Worm (Caenorhabditis elegans): ENCODE data around the gene nep-1.

nep-1 gene

ce11 chrII:11688011-11688410, 31.0 kb upstream of the nep-1 start:
- peak; percentile 8 for TF ChIP-seq unc-55 (GFP tag; optimal IDR thresholded peaks at IDR 0.05)
- TF ChIP-seq nfya-1 (tag; optimal IDR thresholded peaks at IDR 0.05), result peak; percentile 29
- TF ChIP-seq hlh-8 (tag; optimal IDR thresholded peaks at IDR 0.05), result peak; percentile 73
- TF ChIP-seq ceh-31 (tag; optimal IDR thresholded peaks at IDR 0.05), result peak; percentile 1
- TF ChIP-seq unc-42 (tag; optimal IDR thresholded peaks at IDR 0.05), result peak; percentile 59
- no peak for TF ChIP-seq pha-2 (tag; optimal IDR thresholded peaks at IDR 0.05)

- no peak for TF ChIP-seq F13H6.1 (tag; optimal IDR thresholded peaks at IDR 0.05)
- no peak for TF ChIP-seq pat-9 (tag; optimal IDR thresholded peaks at IDR 0.05)
- TF ChIP-seq unc-3 (GFP tag; conservative IDR thresholded peaks at IDR 0.05), result no peak
- TF ChIP-seq unc-3 (tag; optimal IDR thresholded peaks at IDR 0.05), result no peak
- no peak for TF ChIP-seq che-1 (tag; optimal IDR thresholded peaks at IDR 0.05)
- no peak for TF ChIP-seq ahr-1 (tag; optimal IDR thresholded peaks at IDR 0.05)
- TF ChIP-seq fkh-6 (tag; optimal IDR thresholded peaks at IDR 0.05), result no peak
- no peak for TF ChIP-seq lin-11 (tag; optimal IDR thresholded peaks at IDR 0.05)
- TF ChIP-seq elt-4 (tag; optimal IDR thresholded peaks at IDR 0.05), result no peak
- no peak for TF ChIP-seq ceh-14 (tag; optimal IDR thresholded peaks at IDR 0.05)
- no peak for TF ChIP-seq ceh-24 (tag; optimal IDR thresholded peaks at IDR 0.05)
- TF ChIP-seq ceh-22 (tag; optimal IDR thresholded peaks at IDR 0.05), result no peak
- no peak for TF ChIP-seq dmd-4 (tag; optimal IDR thresholded peaks at IDR 0.05; ENCODE audit: borderline replicate concordance)
- TF ChIP-seq hlh-15 (tag; optimal IDR thresholded peaks at IDR 0.05), result no peak
- no peak for TF ChIP-seq mec-3 (tag; optimal IDR thresholded peaks at IDR 0.05; ENCODE audit: borderline replicate concordance)
- TF ChIP-seq ceh-9 (tag; optimal IDR thresholded peaks at IDR 0.05), result no peak
- TF ChIP-seq pha-2 (tag; optimal IDR thresholded peaks at IDR 0.05), result no peak
- TF ChIP-seq rnt-1 (tag; optimal IDR thresholded peaks at IDR 0.05), result no peak
- no peak for TF ChIP-seq tbx-2 (tag; optimal IDR thresholded peaks at IDR 0.05)
These were observed 28.2 kb upstream of the nep-1 start, which contains the start of gene C47D12.5 for ce11 chrII:11685177-11685576. C47D12.5 (minus strand) TSS chrII:11685277.

ce11 chrII:11681136-11681824, 24.3 kb upstream of the nep-1 start, which contains the start of the genes sfxn-1.4 and C47D12.4:
sfxn-1.4 (minus strand) TSS chrII:11681236.
C47D12.4 (plus strand) TSS chrII:11681774.
- no peak for TF ChIP-seq dmd-4 (tag; optimal IDR thresholded peaks at IDR 0.05; ENCODE audit: borderline replicate concordance)
- no peak for TF ChIP-seq ceh-14 (tag; optimal IDR thresholded peaks at IDR 0.05)
- no peak for TF ChIP-seq gmeb-2 (tag; optimal IDR thresholded peaks at IDR 0.05)
- TF ChIP-seq ceh-31 (tag; optimal IDR thresholded peaks at IDR 0.05), result no peak
- TF ChIP-seq C38D4.7 (GFP tag; optimal IDR thresholded peaks at IDR 0.05), result no peak
- no peak for TF ChIP-seq nfya-1 (tag; optimal IDR thresholded peaks at IDR 0.05)
- no peak for TF ChIP-seq npax-4 (tag; optimal IDR thresholded peaks at IDR 0.05)
- TF ChIP-seq ahr-1 (tag; optimal IDR thresholded peaks at IDR 0.05), result no peak
- TF ChIP-seq tbx-7 (tag; optimal IDR thresholded peaks at IDR 0.05), result no peak
- no peak for TF ChIP-seq nhr-11 (tag; optimal IDR thresholded peaks at IDR 0.05)
- no peak for TF ChIP-seq Y22D7AL.16 (tag; optimal IDR thresholded peaks at IDR 0.05)
- TF ChIP-seq zip-5 (tag; optimal IDR thresholded peaks at IDR 0.05), result no peak
- no peak for TF ChIP-seq ceh-24 (tag; optimal IDR thresholded peaks at IDR 0.05)
- TF ChIP-seq pat-9 (tag; optimal IDR thresholded peaks at IDR 0.05), result no peak
- TF ChIP-seq hlh-30 (tag; optimal IDR thresholded peaks at IDR 0.05; ENCODE audit: insufficient read depth), result no peak
- TF ChIP-seq T23F11.4 (GFP tag; optimal IDR thresholded peaks at IDR 0.05), result no peak
- TF ChIP-seq nhr-232 (tag; optimal IDR thresholded peaks at IDR 0.05), result no peak
- TF ChIP-seq ttx-3 (tag; optimal IDR thresholded peaks at IDR 0.05), result no peak
- no peak for TF ChIP-seq K02D7.2 (tag; optimal IDR thresholded peaks at IDR 0.05)

- TF ChIP-seq lim-6 (tag; optimal IDR thresholded peaks at IDR 0.05) (no peak), pha-4 (tag; optimal IDR thresholded peaks at IDR 0.05) (no peak), rnt-1 (tag; optimal IDR thresholded peaks at IDR 0.05) (no peak), C08G9.2 (tag; optimal IDR thresholded peaks at IDR 0.05) (no peak), unc-55 (GFP tag; optimal IDR thresholded peaks at IDR 0.05) (no peak), sox-4 (tag; optimal IDR thresholded peaks at IDR 0.05) (no peak), C38D4.7 (GFP tag; optimal IDR thresholded peaks at IDR 0.05) (no peak), gmeb-2 (tag; optimal IDR thresholded peaks at IDR 0.05) (no peak), ceh-14 (tag; optimal IDR thresholded peaks at IDR 0.05) (no peak), K02D7.2 (tag; optimal IDR thresholded peaks at IDR 0.05) (no peak), elt-2 (tag; optimal IDR thresholded peaks at IDR 0.05) (no peak)
These were observed 23.2 kb upstream of the nep-1 start for ce11 chrII:11680220-11680619.
